Fruit fly (Drosophila melanogaster): ENCODE results near the gene KrT95D.

The KrT95D gene

DNA sequence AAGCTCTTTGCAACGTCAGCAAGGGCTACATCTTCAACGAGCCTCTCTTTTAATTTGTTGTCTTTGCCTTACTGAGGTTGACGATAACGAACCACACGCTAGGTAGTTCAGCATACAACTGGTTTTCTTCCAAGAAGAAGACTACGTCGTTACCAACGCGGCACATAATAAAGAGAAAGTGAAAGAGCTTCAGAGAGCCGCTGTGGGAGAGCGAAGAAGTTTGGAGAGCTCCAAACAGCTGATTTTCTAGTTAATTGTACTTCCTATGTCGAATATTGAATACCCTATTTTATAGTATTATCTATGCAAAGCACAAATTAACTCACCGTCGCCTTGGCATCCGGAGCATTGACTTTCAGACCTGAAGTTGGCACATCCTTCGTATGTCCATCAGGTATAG lies 76.2 kb downstream of the KrT95D start (continued):
- peak in 1 of 2 experiments; percentile 24 for TF ChIP-seq ss (GFP tag; optimal IDR thresholded peaks at IDR 0.05)
- TF ChIP-seq CG3919 (GFP tag; optimal IDR thresholded peaks at IDR 0.05) = peak; percentile 41
- TF ChIP-seq Hr39 (GFP tag; optimal IDR thresholded peaks at IDR 0.05) = no peak
- no peak for TF ChIP-seq CG16779 (tag; optimal IDR thresholded peaks at IDR 0.05)
- TF ChIP-seq achi (GFP tag; optimal IDR thresholded peaks at IDR 0.05) = no peak
- no peak for TF ChIP-seq Ets21C (GFP tag; optimal IDR thresholded peaks at IDR 0.05)
- no peak for TF ChIP-seq Ets96B (tag; optimal IDR thresholded peaks at IDR 0.05)
- TF ChIP-seq CG31627 (GFP tag; optimal IDR thresholded peaks at IDR 0.05) = no peak
- TF ChIP-seq CG1621 (tag; optimal IDR thresholded peaks at IDR 0.05) = no peak
- TF ChIP-seq CG6854 (GFP tag; optimal IDR thresholded peaks at IDR 0.05) = peak; percentile 56
- no peak for TF ChIP-seq CG11762 (GFP tag; optimal IDR thresholded peaks at IDR 0.05; ENCODE audit: insufficient read depth)
- no peak for TF ChIP-seq net (GFP tag; optimal IDR thresholded peaks at IDR 0.05)
- no peak for TF ChIP-seq CG34406 (GFP tag; optimal IDR thresholded peaks at IDR 0.05)
- TF ChIP-seq Eip78C (GFP tag) = peak; percentile 81
- TF ChIP-seq spab (GFP tag; optimal IDR thresholded peaks at IDR 0.05) = no peak
- no peak for TF ChIP-seq acj6 (GFP tag; optimal IDR thresholded peaks at IDR 0.05)
- TF ChIP-seq CG6808 (GFP tag; optimal IDR thresholded peaks at IDR 0.05) = no peak
- TF ChIP-seq CG6163 (GFP tag; IDR thresholded peaks at IDR 0.05) = peak; percentile 41; the same call in 1 of the 3 replicates
- no peak for TF ChIP-seq lz (GFP tag; optimal IDR thresholded peaks at IDR 0.05)

dm6 chr3R:23948466-23949413 lies 82.9 kb downstream of the KrT95D start:
- TF ChIP-seq CG15336 (GFP tag; IDR thresholded peaks at IDR 0.05) = peak; percentile 89
- peak; percentile 87 for TF ChIP-seq CG6163 (GFP tag; IDR thresholded peaks at IDR 0.05)
- TF ChIP-seq Met (GFP tag; optimal IDR thresholded peaks at IDR 0.05) = peak; percentile 96
- peak; percentile 99 for TF ChIP-seq Eip78C (GFP tag)
- peak; percentile 92 for TF ChIP-seq net (GFP tag; optimal IDR thresholded peaks at IDR 0.05)
- peak; percentile 94 for TF ChIP-seq CG31627 (GFP tag; optimal IDR thresholded peaks at IDR 0.05)
- TF ChIP-seq cyc (GFP tag; optimal IDR thresholded peaks at IDR 0.05) = peak; percentile 92
- peak; percentile 92 for TF ChIP-seq salr (GFP tag; optimal IDR thresholded peaks at IDR 0.05)
- peak; percentile 96 for TF ChIP-seq dsx (GFP tag; optimal IDR thresholded peaks at IDR 0.05; ENCODE audit: poor library complexity, severe bottlenecking)
- TF ChIP-seq achi (GFP tag; optimal IDR thresholded peaks at IDR 0.05) = peak; percentile 94
- TF ChIP-seq Gug (GFP tag; IDR thresholded peaks at IDR 0.05) = peak; percentile 68
- peak; percentile 83 for TF ChIP-seq Lpt (GFP tag; optimal IDR thresholded peaks at IDR 0.05)
- TF ChIP-seq Hr38 (GFP tag; optimal IDR thresholded peaks at IDR 0.05) = no peak
- peak; percentile 73 for TF ChIP-seq Eip93F (GFP tag; optimal IDR thresholded peaks at IDR 0.05)
- peak; percentile 73 for TF ChIP-seq CG1621 (tag; optimal IDR thresholded peaks at IDR 0.05)
- TF ChIP-seq CG11762 (GFP tag; optimal IDR thresholded peaks at IDR 0.05; ENCODE audit: insufficient read depth) = peak; percentile 93
- peak; percentile 78 for TF ChIP-seq CG4318 (GFP tag; optimal IDR thresholded peaks at IDR 0.05)
- TF ChIP-seq Ets21C (GFP tag; optimal IDR thresholded peaks at IDR 0.05) = peak; percentile 91
- peak; percentile 95 for TF ChIP-seq acj6 (GFP tag; optimal IDR thresholded peaks at IDR 0.05)
- TF ChIP-seq CG6854 (GFP tag; optimal IDR thresholded peaks at IDR 0.05) = peak; percentile 81
- TF ChIP-seq Smox (GFP tag; optimal IDR thresholded peaks at IDR 0.05) = peak; percentile 95
- peak; percentile 96 for TF ChIP-seq CG10669 (GFP tag; optimal IDR thresholded peaks at IDR 0.05)
- peak; percentile 93 for TF ChIP-seq CG8119 (GFP tag; IDR thresholded peaks at IDR 0.05)
- peak; percentile 94 for TF ChIP-seq OdsH (GFP tag; optimal IDR thresholded peaks at IDR 0.05)
- peak; percentile 97 for TF ChIP-seq esn (GFP tag; optimal IDR thresholded peaks at IDR 0.05)
- peak; percentile 89 for TF ChIP-seq CG32006 (GFP tag; optimal IDR thresholded peaks at IDR 0.05)
- peak; percentile 98 for TF ChIP-seq CG3032 (tag; optimal IDR thresholded peaks at IDR 0.05)
- TF ChIP-seq fd59A (GFP tag; optimal IDR thresholded peaks at IDR 0.05) = peak; percentile 97
- TF ChIP-seq CG11294 (GFP tag; IDR thresholded peaks at IDR 0.05) = peak; percentile 48
- peak; percentile 95 for TF ChIP-seq CG34406 (GFP tag; optimal IDR thresholded peaks at IDR 0.05)
- peak; percentile 99 for TF ChIP-seq svp (GFP tag)
- TF ChIP-seq topi (GFP tag; optimal IDR thresholded peaks at IDR 0.05) = peak; percentile 96
- peak; percentile 78 for TF ChIP-seq eg (GFP tag; IDR thresholded peaks at IDR 0.05)
- peak; percentile 96 for TF ChIP-seq Sox14 (GFP tag; optimal IDR thresholded peaks at IDR 0.05)
- TF ChIP-seq CG6792 (GFP tag; optimal IDR thresholded peaks at IDR 0.05) = peak; percentile 94
- peak; percentile 89 for TF ChIP-seq CG7368 (GFP tag; optimal IDR thresholded peaks at IDR 0.05)
- TF ChIP-seq CG6276 (GFP tag; optimal IDR thresholded peaks at IDR 0.05) = peak; percentile 89
- peak; percentile 96 for TF ChIP-seq pdm3 (GFP tag; optimal IDR thresholded peaks at IDR 0.05)

All from whole organism, prepupa.